Fruit fly (Drosophila melanogaster) whole organism, embryonic: ENCODE data around the gene mad2.
A peak's percentile ranks its signal among the peaks of the same experiment; 100 is the strongest.

Experiments used
- Antp ChIP-seq: fragments of 200-800 bp; sonication (Bioruptor generic); optimal IDR thresholded peaks from 3 replicates; lab custom pipeline; 2016; ENCODE audit warnings: missing biosample characterization, missing genetic modification characterization
- Awh ChIP-seq: fragments of 200-800 bp; sonication (Bioruptor generic); IDR thresholded peaks from 2 replicates; pipeline ENCODE4, ENCODE4 v1.3.6; 2022; ENCODE audit warnings: missing biosample characterization, missing genetic modification characterization
- CG12155 ChIP-seq: fragments of 200-800 bp; sonication (Bioruptor generic); optimal IDR thresholded peaks from 3 replicates; lab custom pipeline; 2016; ENCODE audit warnings: missing biosample characterization, missing genetic modification characterization
- CG12299 ChIP-seq: fragments of 200-800 bp; sonication (Bioruptor generic); optimal IDR thresholded peaks from 2 replicates; lab custom pipeline; 2018; ENCODE audit warnings: missing biosample characterization, mild to moderate bottlenecking, missing genetic modification characterization
- CG1233 ChIP-seq: fragments of 200-800 bp; sonication (Bioruptor generic); optimal IDR thresholded peaks from 4 replicates; lab custom pipeline; 2018; ENCODE audit warnings: missing biosample characterization, mild to moderate bottlenecking, missing genetic modification characterization
- CG13287 ChIP-seq: fragments of 200-800 bp; sonication (Bioruptor generic); IDR thresholded peaks from 2 replicates; pipeline ENCODE4 v1.3.6; 2022; ENCODE audit warnings: missing biosample characterization, missing genetic modification characterization; ENCODE audit not compliant: partially characterized antibody
- CG13296 ChIP-seq: fragments of 200-800 bp; sonication (Bioruptor generic); optimal IDR thresholded peaks from 3 replicates; lab custom pipeline; 2018; ENCODE audit warnings: missing biosample characterization, mild to moderate bottlenecking, missing genetic modification characterization
- CG16813 ChIP-seq: fragments of 200-800 bp; sonication (Bioruptor generic); IDR thresholded peaks from 3 replicates; pipeline ENCODE4 v1.3.6; 2022; ENCODE audit warnings: missing biosample characterization, missing genetic modification characterization; ENCODE audit not compliant: partially characterized antibody
- CG17359 ChIP-seq: fragments of 200-800 bp; sonication (Bioruptor generic); optimal IDR thresholded peaks from 3 replicates; lab custom pipeline; 2018; ENCODE audit warnings: missing biosample characterization, mild to moderate bottlenecking, missing genetic modification characterization, moderate library complexity
- CG17802 ChIP-seq: fragments of 200-800 bp; sonication (Bioruptor generic); optimal IDR thresholded peaks from 2 replicates; lab custom pipeline; 2018; ENCODE audit warnings: missing biosample characterization, mild to moderate bottlenecking, missing genetic modification characterization, moderate library complexity
- CG2199 ChIP-seq: fragments of 200-800 bp; sonication (Bioruptor generic); IDR thresholded peaks from 3 replicates; pipeline ENCODE4 v1.3.6; 2022; ENCODE audit warnings: missing biosample characterization, missing genetic modification characterization
- CG31224 ChIP-seq: fragments of 200-800 bp; sonication (Bioruptor generic); IDR thresholded peaks from 2 replicates; pipeline ENCODE4 v1.3.6; 2022; ENCODE audit warnings: missing biosample characterization, missing genetic modification characterization
- CG32532 ChIP-seq: fragments of 200-800 bp; sonication (Bioruptor generic); IDR thresholded peaks from 2 replicates; pipeline ENCODE4 v1.3.6; 2022; ENCODE audit warnings: missing biosample characterization, missing genetic modification characterization
- CG3838 ChIP-seq: fragments of 200-800 bp; sonication (Bioruptor generic); optimal IDR thresholded peaks from 3 replicates; lab custom pipeline; 2016; ENCODE audit warnings: missing biosample characterization, missing genetic modification characterization
- CG43689 ChIP-seq: fragments of 200-800 bp; sonication (Bioruptor generic); IDR thresholded peaks from 2 replicates; pipeline ENCODE4 v1.3.6; 2022; ENCODE audit warnings: missing biosample characterization, missing genetic modification characterization
- CG4707 ChIP-seq: fragments of 200-800 bp; sonication (Bioruptor generic); optimal IDR thresholded peaks from 2 replicates; lab custom pipeline; 2018; ENCODE audit warnings: missing biosample characterization, mild to moderate bottlenecking, missing genetic modification characterization, moderate library complexity
- CG7556 ChIP-seq: fragments of 200-800 bp; sonication (Bioruptor generic); optimal IDR thresholded peaks from 2 replicates; lab custom pipeline; 2017; ENCODE audit warnings: missing biosample characterization, mild to moderate bottlenecking, missing genetic modification characterization
- CG8281 ChIP-seq: fragments of 200-800 bp; sonication (Bioruptor generic); optimal IDR thresholded peaks from 2 replicates; lab custom pipeline; 2018; ENCODE audit warnings: missing biosample characterization, mild to moderate bottlenecking, missing genetic modification characterization, moderate library complexity
- CG9437 ChIP-seq: fragments of 200-800 bp; sonication (Bioruptor generic); optimal IDR thresholded peaks from 2 replicates; lab custom pipeline; 2018; ENCODE audit warnings: missing biosample characterization, mild to moderate bottlenecking, missing genetic modification characterization
- CG9797 ChIP-seq: fragments of 200-800 bp; sonication (Bioruptor generic); optimal IDR thresholded peaks from 3 replicates; lab custom pipeline; 2018; ENCODE audit warnings: missing biosample characterization, mild to moderate bottlenecking, missing genetic modification characterization
- Deaf1 ChIP-seq: fragments of 200-800 bp; optimal IDR thresholded peaks from 3 replicates; lab custom pipeline; 2019; ENCODE audit warnings: missing biosample characterization, mild to moderate bottlenecking, missing genetic modification characterization, moderate library complexity
- Dip3 ChIP-seq: fragments of 200-800 bp; sonication (Bioruptor generic); optimal IDR thresholded peaks from 3 replicates; lab custom pipeline; 2016; ENCODE audit warnings: missing biosample characterization, missing genetic modification characterization
- Dp ChIP-seq: fragments of 200-800 bp; sonication (Bioruptor generic); optimal IDR thresholded peaks from 2 replicates; lab custom pipeline; 2018; ENCODE audit warnings: missing biosample characterization, mild to moderate bottlenecking, missing genetic modification characterization, moderate library complexity
- E2f2 ChIP-seq: fragments of 200-800 bp; sonication (Bioruptor generic); IDR thresholded peaks from 2 replicates; pipeline ENCODE4 v1.3.6; 2022; ENCODE audit warnings: missing biosample characterization, missing genetic modification characterization
- ERR ChIP-seq: fragments of 200-800 bp; sonication (Bioruptor generic); optimal IDR thresholded peaks from 2 replicates; lab custom pipeline; 2016; ENCODE audit warnings: missing biosample characterization, missing genetic modification characterization
- Ets65A ChIP-seq: fragments of 200-800 bp; sonication (Bioruptor generic); peaks from one replicate; lab custom pipeline; 2016; ENCODE audit warnings: missing biosample characterization, missing genetic modification characterization
- GATAe ChIP-seq: fragments of 200-800 bp; sonication (Bioruptor generic); conservative IDR thresholded peaks from 2 replicates; pipeline ENCODE4 v1.3.6; 2022; ENCODE audit warnings: missing biosample characterization, missing genetic modification characterization
- MBD-R2 ChIP-seq: fragments of 200-800 bp; sonication (Bioruptor generic); IDR thresholded peaks from 2 replicates; pipeline ENCODE4 v1.3.6; 2022; ENCODE audit warnings: missing biosample characterization, missing genetic modification characterization
- MESR4 ChIP-seq: fragments of 200-800 bp; sonication (Bioruptor generic); optimal IDR thresholded peaks from 2 replicates; lab custom pipeline; 2018; ENCODE audit warnings: missing biosample characterization, mild to moderate bottlenecking, missing genetic modification characterization, moderate library complexity
- Myb ChIP-seq: fragments of 200-800 bp; sonication (Bioruptor generic); optimal IDR thresholded peaks from 2 replicates; lab custom pipeline; 2016; ENCODE audit warnings: missing biosample characterization, missing genetic modification characterization
- YL-1 ChIP-seq: fragments of 200-800 bp; sonication (Bioruptor generic); optimal IDR thresholded peaks from 3 replicates; lab custom pipeline; 2017; ENCODE audit warnings: missing biosample characterization, mild to moderate bottlenecking, missing genetic modification characterization
- bigmax ChIP-seq: fragments of 200-800 bp; sonication (Bioruptor generic); optimal IDR thresholded peaks from 2 replicates; lab custom pipeline; 2018; ENCODE audit warnings: missing biosample characterization, mild to moderate bottlenecking, missing genetic modification characterization
- br ChIP-seq: fragments of >200 bp; optimal IDR thresholded peaks from 2 replicates; lab custom pipeline; 2017
- ci ChIP-seq: fragments of 200-800 bp; sonication (Bioruptor generic); IDR thresholded peaks from 3 replicates; pipeline ENCODE4 v1.3.6; 2022; ENCODE audit warnings: missing biosample characterization, missing genetic modification characterization
- dm ChIP-seq: fragments of 200-800 bp; sonication (Bioruptor generic); optimal IDR thresholded peaks from 3 replicates; lab custom pipeline; 2016; ENCODE audit warnings: missing biosample characterization, missing genetic modification characterization
- ems ChIP-seq: fragments of 200-800 bp; sonication (Bioruptor generic); optimal IDR thresholded peaks from 3 replicates; lab custom pipeline; 2016; ENCODE audit warnings: missing biosample characterization, missing genetic modification characterization
- ewg ChIP-seq: fragments of 200-800 bp; sonication (Bioruptor generic); optimal IDR thresholded peaks from 3 replicates; lab custom pipeline; 2017; ENCODE audit warnings: mild to moderate bottlenecking, missing biosample characterization, missing genetic modification reagents, missing genetic modification characterization
- eyg ChIP-seq: fragments of 200-800 bp; sonication (Bioruptor generic); optimal IDR thresholded peaks from 3 replicates; lab custom pipeline; 2016; ENCODE audit warnings: missing biosample characterization, missing genetic modification characterization
- fru ChIP-seq: fragments of >200 bp; optimal IDR thresholded peaks from 2 replicates; lab custom pipeline; 2017
- gfzf ChIP-seq: fragments of 200-800 bp; sonication (Bioruptor generic); optimal IDR thresholded peaks from 2 replicates; lab custom pipeline; 2016; ENCODE audit warnings: missing biosample characterization, mild to moderate bottlenecking, missing genetic modification characterization, moderate library complexity
- pzg ChIP-seq: fragments of 200-800 bp; sonication (Bioruptor generic); optimal IDR thresholded peaks from 3 replicates; lab custom pipeline; 2018; ENCODE audit warnings: missing biosample characterization, mild to moderate bottlenecking, missing genetic modification characterization, moderate library complexity
- sens-2 ChIP-seq: fragments of 200-800 bp; sonication (Bioruptor generic); IDR thresholded peaks from 2 replicates; pipeline ENCODE4 v1.3.6; 2022; ENCODE audit warnings: missing biosample characterization, missing genetic modification characterization
- slp2 ChIP-seq: fragments of 200-800 bp; sonication (Bioruptor generic); optimal IDR thresholded peaks from 2 replicates; lab custom pipeline; 2016; ENCODE audit warnings: missing biosample characterization, missing genetic modification characterization
- stwl ChIP-seq: fragments of 200-800 bp; sonication (Bioruptor generic); optimal IDR thresholded peaks from 3 replicates; lab custom pipeline; 2018; ENCODE audit warnings: missing biosample characterization, mild to moderate bottlenecking, missing genetic modification characterization, moderate library complexity
- trem ChIP-seq: fragments of 200-800 bp; optimal IDR thresholded peaks from 3 replicates; lab custom pipeline; 2019; ENCODE audit warnings: missing biosample characterization, mild to moderate bottlenecking, missing genetic modification characterization, moderate library complexity
- twi ChIP-seq: fragments of 200-800 bp; optimal IDR thresholded peaks from 2 replicates; lab custom pipeline; 2019; ENCODE audit warnings: missing biosample characterization, mild to moderate bottlenecking, missing genetic modification characterization, moderate library complexity
- wor ChIP-seq: fragments of 200-800 bp; sonication (Bioruptor generic); IDR thresholded peaks from 2 replicates; pipeline ENCODE4 v1.3.6; 2022; ENCODE audit warnings: missing biosample characterization, missing genetic modification characterization
- z ChIP-seq: fragments of 200-800 bp; sonication (Bioruptor generic); IDR thresholded peaks from 3 replicates; pipeline ENCODE4 v1.3.6; 2022; ENCODE audit warnings: missing biosample characterization, missing genetic modification characterization

Gene mad2

dm6 chr3L:5777114-5777513 is 35.8 kb downstream of the mad2 start, which contains the start of gene vito:
TSS of gene vito (minus strand) at chr3L:5777333.
- TF ChIP-seq bigmax (GFP tag; lab: Kevin White, UChicago) (no peak), CG8281 (tag; lab: Kevin White, UChicago) (no peak), ci (GFP tag; lab: Robert Waterston, UW) (no peak), stwl (peak; percentile 10), CG3838 (GFP tag; lab: Kevin White, UChicago) (no peak), MESR4 (GFP tag; lab: Kevin White, UChicago) (peak; percentile 18), CG9437 (GFP tag; lab: Kevin White, UChicago) (peak; percentile 26), eyg (GFP tag; lab: Kevin White, UChicago) (no peak), CG16813 (GFP tag; lab: Robert Waterston, UW) (no peak), CG9797 (GFP tag; lab: Kevin White, UChicago) (peak; percentile 15), CG32532 (GFP tag; lab: Robert Waterston, UW) (no peak), YL-1 (GFP tag; lab: Kevin White, UChicago) (peak; percentile 28), MBD-R2 (GFP tag; lab: Robert Waterston, UW) (peak; percentile 44; the same call in 1 of the 2 replicates), CG31224 (no peak), CG13287 (GFP tag; lab: Robert Waterston, UW) (0 out of 2 replicates have a peak, but pooled peaks have one; percentile 14), z (GFP tag; lab: Robert Waterston, UW) (no peak), gfzf (GFP tag; lab: Kevin White, UChicago) (peak; percentile 60), sens-2 (GFP tag; lab: Robert Waterston, UW) (no peak), Antp (GFP tag; lab: Kevin White, UChicago) (no peak), Myb (GFP tag; lab: Kevin White, UChicago) (peak; percentile 90), dm (GFP tag; lab: Kevin White, UChicago) (peak; percentile 70), trem (tag; lab: Kevin White, UChicago) (peak; percentile 11), Dp (GFP tag; lab: Kevin White, UChicago) (peak; percentile 41), pzg (GFP tag; lab: Kevin White, UChicago) (peak; percentile 16), CG17359 (tag; lab: Kevin White, UChicago) (no peak), E2f2 (GFP tag; lab: Robert Waterston, UW) (peak; percentile 51)

- TF ChIP-seq ewg (GFP tag; lab: Kevin White, UChicago) (peak; percentile 16), Ets65A (GFP tag; lab: Kevin White, UChicago) (no peak), CG43689 (no peak)
Measured at dm6 chr3L:5774782-5775181, 38.1 kb downstream of the mad2 start.

- TF ChIP-seq Dip3 (GFP tag; lab: Kevin White, UChicago) (peak; percentile 84), ewg (GFP tag; lab: Kevin White, UChicago) (peak; percentile 65), br (no peak), slp2 (GFP tag; lab: Kevin White, UChicago) (peak; percentile 82), fru (lab: Kevin White, UChicago) (no peak), wor (GFP tag; lab: Robert Waterston, UW) (peak; percentile 50), CG12299 (tag; lab: Kevin White, UChicago) (peak; percentile 80), CG17802 (tag; lab: Kevin White, UChicago) (peak; percentile 31), CG13296 (GFP tag; lab: Kevin White, UChicago) (peak; percentile 88), CG7556 (peak; percentile 90), twi (tag; lab: Kevin White, UChicago) (peak; percentile 76), Awh (GFP tag; lab: Robert Waterston, UW) (0 out of 2 replicates have a peak, but pooled peaks have one; percentile 33), CG1233 (GFP tag; lab: Kevin White, UChicago) (peak; percentile 87), CG4707 (GFP tag; lab: Kevin White, UChicago) (peak; percentile 49), CG12155 (GFP tag; lab: Kevin White, UChicago) (peak; percentile 85), ems (GFP tag; lab: Kevin White, UChicago) (peak; percentile 76), GATAe (GFP tag; lab: Robert Waterston, UW) (peak; percentile 96), CG2199 (GFP tag; lab: Robert Waterston, UW) (0 out of 3 replicates have a peak, but pooled peaks have one; percentile 23), ERR (GFP tag; lab: Kevin White, UChicago) (peak; percentile 88), Deaf1 (peak; percentile 59)
Measured at dm6 chr3L:5770817-5771425, 42.0 kb downstream of the mad2 start.
